Worm (Caenorhabditis elegans) whole organism, L1 larva: ENCODE data around the gene str-96.

Experiments used
- C34B4.2 ChIP-seq: sonication (generic microtip); optimal IDR thresholded peaks from 2 replicates; lab custom pipeline; 2017; ENCODE audit warnings: mild to moderate bottlenecking, missing genetic modification characterization, missing compliant biosample characterization
- blmp-1 ChIP-seq: fragments of 150-350 bp; optimal IDR thresholded peaks from 2 replicates; lab custom pipeline; 2014; ENCODE audit warnings: missing biosample characterization, missing genetic modification characterization
- ceh-82 ChIP-seq, 3 experiments: fragments of 150-350 bp in 1 of 3; sonication (generic microtip) in 2 of 3; optimal IDR thresholded peaks; 2 replicates each; lab custom pipeline; 2014 to 2017; ENCODE audit warnings: missing biosample characterization in 3 of 3, missing genetic modification characterization in 3 of 3
- dpl-1 ChIP-seq, 3 experiments: fragments of 150-350 bp in 2 of 3; sonication (generic microtip) in 1 of 3; optimal IDR thresholded peaks; 2 replicates each; lab custom pipeline; 2014 to 2017; ENCODE audit warnings: missing biosample characterization in 3 of 3, missing genetic modification characterization in 3 of 3, missing genetic modification reagents in 3 of 3
- efl-1 ChIP-seq, 4 experiments: fragments of 150-350 bp; optimal IDR thresholded peaks in 3 of 4; peaks in 1 of 4; 1 replicate in 1 of 4; 2 replicates in 3 of 4; lab custom pipeline; 2014; ENCODE audit warnings: missing biosample characterization in 2 of 4, missing genetic modification characterization in 2 of 4, missing genetic modification reagents in 2 of 4
- fos-1 ChIP-seq: fragments of 150-350 bp; optimal IDR thresholded peaks from 2 replicates; lab custom pipeline; 2014; ENCODE audit warnings: missing biosample characterization, missing genetic modification characterization
- nhr-11 ChIP-seq: fragments of 150-350 bp; optimal IDR thresholded peaks from 2 replicates; lab custom pipeline; 2014; ENCODE audit warnings: missing biosample characterization, missing genetic modification characterization
- nhr-77 ChIP-seq: fragments of 150-350 bp; optimal IDR thresholded peaks from 2 replicates; lab custom pipeline; 2014; ENCODE audit warnings: missing biosample characterization, missing genetic modification characterization
- snpc-4 ChIP-seq: fragments of 150-350 bp; optimal IDR thresholded peaks from 2 replicates; lab custom pipeline; 2014; ENCODE audit warnings: missing biosample characterization, missing genetic modification characterization
- sptf-1 ChIP-seq: fragments of 150-350 bp; optimal IDR thresholded peaks from 2 replicates; lab custom pipeline; 2014; ENCODE audit warnings: missing biosample characterization, missing genetic modification characterization
- unc-130 ChIP-seq: fragments of 150-350 bp; optimal IDR thresholded peaks from 2 replicates; lab custom pipeline; 2017; ENCODE audit warnings: missing biosample characterization, missing genetic modification characterization, inconsistent platforms

- no peak for TF ChIP-seq fos-1 (tag; lab: Kevin White, UChicago)
- no peak for TF ChIP-seq ceh-82 (tag; optimal IDR thresholded peaks at IDR 0.05; lab: Kevin White, UChicago)
- no peak for TF ChIP-seq nhr-11
- TF ChIP-seq unc-130 (tag; lab: Kevin White, UChicago), result no peak
- no peak for TF ChIP-seq C34B4.2
- TF ChIP-seq sptf-1, result no peak
- TF ChIP-seq dpl-1 (GFP tag; optimal IDR thresholded peaks at IDR 0.05; lab: Kevin White, UChicago), result no peak
- TF ChIP-seq efl-1 (optimal IDR thresholded peaks at IDR 0.05; lab: Kevin White, UChicago), result no peak
- TF ChIP-seq efl-1 (GFP tag; optimal IDR thresholded peaks at IDR 0.05 in 1 of 2; lab: Kevin White, UChicago), result no peak
- no peak for TF ChIP-seq snpc-4
- TF ChIP-seq nhr-77, result no peak
- TF ChIP-seq blmp-1 (tag; lab: Kevin White, UChicago), result no peak
Measured at ce11 chrV:15310780-15311179, 17.0 kb upstream of the str-96 start, which contains the start of gene irld-62.
